Worm (Caenorhabditis elegans) whole organism, L1 larva: Measurements from ENCODE around the gene Y59C2A.1.
"Not testable (repeated sequence)": the region's sequence is repeated elsewhere in the genome, so short reads cannot be mapped to it uniquely, and the experiment has no call there.

Experiments used
- mab-9 ChIP-seq: fragments of 200-800 bp; sonication (Bioruptor generic); IDR thresholded peaks from 2 replicates; pipeline ENCODE4 v1.3.6; 2022; ENCODE audit warnings: missing genetic modification reagents, missing genetic modification characterization, missing compliant biosample characterization
- nhr-85 ChIP-seq: sonication (generic microtip); peaks from one replicate; lab custom pipeline; 2016; ENCODE audit warnings: missing genetic modification characterization, inconsistent platforms, missing compliant biosample characterization
- snu-23 ChIP-seq: sonication (generic microtip); optimal IDR thresholded peaks from 2 replicates; lab custom pipeline; 2016; ENCODE audit warnings: missing genetic modification characterization, missing compliant biosample characterization

The Y59C2A.1 gene

ce11 chrII:2254861-2255260 lies 46.9 kb downstream of the Y59C2A.1 start, which contains the start of gene K09F6.3:
K09F6.3 (plus strand) TSS chrII:2255161.
- TF ChIP-seq snu-23; mab-9; nhr-85 (tag; lab: Kevin White, UChicago): not testable (repeated sequence)
- TF ChIP-seq, all 84 proteins: peak for 0; not testable (repeated sequence) for 84
